Worm (Caenorhabditis elegans): ENCODE data around the gene F09F9.1.

DNA sequence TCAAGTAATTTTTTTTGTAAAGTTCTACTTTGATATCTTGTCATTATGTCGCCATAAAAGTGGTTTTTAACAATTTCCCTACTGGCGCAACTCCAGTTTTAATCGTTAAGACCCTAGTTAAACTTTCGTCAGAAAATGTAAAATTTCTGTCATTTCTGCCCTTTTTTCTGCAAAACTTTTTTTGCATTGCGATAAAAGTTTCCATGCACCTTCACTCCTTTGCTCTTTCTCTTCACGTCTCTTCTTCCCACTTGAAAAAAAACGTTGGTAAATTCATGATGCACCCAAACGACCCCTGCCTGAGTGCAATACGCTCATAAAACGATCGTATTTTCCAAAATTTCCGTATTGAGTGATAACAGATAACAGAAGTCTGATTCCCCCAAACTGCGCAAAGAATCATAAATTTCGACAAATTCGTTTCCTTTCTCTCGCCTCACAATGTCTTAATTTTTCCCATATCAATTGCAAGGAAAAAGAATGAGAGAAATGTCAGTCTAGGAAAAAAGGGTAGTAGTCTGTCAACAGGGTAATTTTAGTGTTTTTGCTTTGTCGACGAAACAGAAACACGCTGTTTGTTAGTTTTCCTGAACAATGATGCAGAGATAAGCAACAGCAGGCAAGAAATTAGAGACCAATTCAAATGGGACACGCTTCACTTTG lies 25.8 kb downstream of the F09F9.1 start:
- TF ChIP-seq zag-1 (tag; optimal IDR thresholded peaks at IDR 0.05): no peak
- TF ChIP-seq spr-3 (GFP tag; optimal IDR thresholded peaks at IDR 0.05): no peak
- no peak for TF ChIP-seq ceh-82 (tag; optimal IDR thresholded peaks at IDR 0.05)
- TF ChIP-seq ama-1 (optimal IDR thresholded peaks at IDR 0.05): no peak
- no peak for TF ChIP-seq gei-8 (GFP tag; optimal IDR thresholded peaks at IDR 0.05)
- TF ChIP-seq madf-5 (GFP tag; IDR thresholded peaks at IDR 0.05): no peak
- no peak for TF ChIP-seq nhr-76 (tag; optimal IDR thresholded peaks at IDR 0.05)

Data from whole organism, L4 larva.